Fruit fly (Drosophila melanogaster) whole organism: ENCODE results near the gene CG14397.

ENCODE experiments used
- CG8478 ChIP-seq: fragments of >200 bp; optimal IDR thresholded peaks from 2 replicates; lab custom pipeline; 2018; ENCODE audit warnings: inconsistent platforms
- Dll ChIP-seq: fragments of >200 bp; optimal IDR thresholded peaks from 2 replicates; lab custom pipeline; 2017
- EcR ChIP-seq, 2 experiments: fragments of >200 bp; optimal IDR thresholded peaks; 2 replicates each; lab custom pipeline; 2017; ENCODE audit warnings: missing biosample characterization in 2 of 2, missing genetic modification characterization in 2 of 2, missing genetic modification reagents in 2 of 2
- pan ChIP-seq: fragments of >200 bp; optimal IDR thresholded peaks from 2 replicates; lab custom pipeline; 2017
- psq ChIP-seq: fragments of >200 bp; optimal IDR thresholded peaks from 2 replicates; lab custom pipeline; 2017
- usp ChIP-seq: fragments of >200 bp; optimal IDR thresholded peaks from 2 replicates; lab custom pipeline; 2017; ENCODE audit warnings: missing biosample characterization, missing genetic modification characterization, mixed read lengths

DNA sequence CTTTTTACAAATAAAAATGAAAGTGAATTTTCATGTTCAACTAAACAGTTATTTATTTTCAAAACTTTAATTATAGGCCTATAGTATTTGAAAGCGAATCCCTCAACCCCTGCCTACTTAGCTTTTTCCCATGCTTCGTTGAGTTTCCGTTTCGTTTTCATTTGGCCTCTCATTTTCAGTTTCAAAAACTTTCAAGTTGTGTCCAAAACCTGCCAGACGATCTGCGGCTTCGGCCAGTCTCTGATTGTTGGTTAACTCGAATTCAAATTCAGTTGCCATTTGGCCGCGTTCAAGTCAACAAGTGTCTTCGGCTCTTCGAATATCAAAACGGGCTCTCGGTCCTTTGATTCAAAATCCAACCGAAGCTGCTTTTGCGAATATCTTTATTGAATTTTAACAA lies at the start of gene CG14397:
- TF ChIP-seq EcR (GFP tag; optimal IDR thresholded peaks at IDR 0.05; lab: Kevin White, UChicago) (no peak), pan (lab: Kevin White, UChicago) (no peak), psq (no peak), Dll (no peak), usp (GFP tag; lab: Kevin White, UChicago) (no peak), CG8478 (no peak)
